Fruit fly (Drosophila melanogaster): ENCODE results near the gene rtet.

rtet gene

DNA sequence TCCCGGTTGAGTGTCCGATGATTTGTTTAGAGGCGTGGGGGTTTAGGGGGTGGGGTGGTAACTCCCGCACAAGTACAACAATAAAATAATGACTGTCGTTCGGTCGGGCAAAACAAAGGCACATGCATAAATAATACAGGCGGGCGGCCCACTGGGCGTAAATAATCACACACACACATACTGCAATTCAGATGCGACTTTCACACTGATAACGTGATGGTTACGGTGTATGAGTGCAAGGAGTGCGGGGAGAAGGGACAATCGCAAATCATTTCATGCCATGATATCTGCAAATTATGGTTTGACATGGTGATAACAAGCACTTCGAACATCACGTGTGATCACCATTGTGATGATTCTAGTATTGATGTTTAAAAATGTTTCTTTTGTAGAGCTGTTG, 41.8 kb downstream of the rtet start (continued):
- TF ChIP-seq CG10147 (GFP tag; optimal IDR thresholded peaks at IDR 0.05) (no peak), CG8944 (GFP tag; optimal IDR thresholded peaks at IDR 0.05) (no peak), en (GFP tag; optimal IDR thresholded peaks at IDR 0.05) (no peak), CG11560 (tag; IDR thresholded peaks at IDR 0.05) (no peak), crol (GFP tag; IDR thresholded peaks at IDR 0.05) (peak; percentile 61), CG3281 (GFP tag; optimal IDR thresholded peaks at IDR 0.05) (no peak), amos (GFP tag; IDR thresholded peaks at IDR 0.05; ENCODE audit: partially characterized antibody) (no peak), BtbVII (GFP tag; optimal IDR thresholded peaks at IDR 0.05) (no peak), Dek (tag; optimal IDR thresholded peaks at IDR 0.05) (no peak), CG10959 (GFP tag; IDR thresholded peaks at IDR 0.05) (no peak), jigr1 (GFP tag; IDR thresholded peaks at IDR 0.05) (no peak), CG10209 (GFP tag; optimal IDR thresholded peaks at IDR 0.05) (no peak), fu2 (GFP tag; optimal IDR thresholded peaks at IDR 0.05) (no peak), Blimp-1 (GFP tag; optimal IDR thresholded peaks at IDR 0.05) (no peak), CG7745 (tag; optimal IDR thresholded peaks at IDR 0.05) (no peak), CG7556 (GFP tag; optimal IDR thresholded peaks at IDR 0.05) (no peak), hkb (optimal IDR thresholded peaks at IDR 0.05) (no peak), hkb (GFP tag; IDR thresholded peaks at IDR 0.05) (no peak), CG15696 (tag; optimal IDR thresholded peaks at IDR 0.05) (no peak), Hr39 (optimal IDR thresholded peaks at IDR 0.05) (no peak), CG17359 (tag; optimal IDR thresholded peaks at IDR 0.05) (no peak), CG16815 (GFP tag; optimal IDR thresholded peaks at IDR 0.05) (no peak), CG16779 (GFP tag; IDR thresholded peaks at IDR 0.05) (no peak), CG7963 (GFP tag; IDR thresholded peaks at IDR 0.05; ENCODE audit: partially characterized antibody) (no peak), CG17912 (GFP tag; optimal IDR thresholded peaks at IDR 0.05) (no peak), Sox100B (GFP tag; optimal IDR thresholded peaks at IDR 0.05) (no peak), ab (GFP tag; optimal IDR thresholded peaks at IDR 0.05) (no peak), CG14860 (GFP tag; IDR thresholded peaks at IDR 0.05; ENCODE audit: partially characterized antibody) (no peak), CG6765 (GFP tag; optimal IDR thresholded peaks at IDR 0.05) (no peak), cg (GFP tag; optimal IDR thresholded peaks at IDR 0.05) (peak; percentile 7), CoRest (tag; optimal IDR thresholded peaks at IDR 0.05) (no peak), CG10979 (tag; optimal IDR thresholded peaks at IDR 0.05) (no peak), Jarid2 (GFP tag; optimal IDR thresholded peaks at IDR 0.05) (no peak), crc (GFP tag; optimal IDR thresholded peaks at IDR 0.05) (no peak), pum (GFP tag; optimal IDR thresholded peaks at IDR 0.05) (no peak), CG18599 (GFP tag; optimal IDR thresholded peaks at IDR 0.05) (no peak), bsh (GFP tag; optimal IDR thresholded peaks at IDR 0.05) (no peak), CG31365 (tag; optimal IDR thresholded peaks at IDR 0.05) (no peak), Lim3 (GFP tag; IDR thresholded peaks at IDR 0.05) (no peak)

- TF ChIP-seq Bteb2 (GFP tag; optimal IDR thresholded peaks at IDR 0.05) (peak; percentile 45), knrl (GFP tag; IDR thresholded peaks at IDR 0.05; ENCODE audit: partially characterized antibody) (no peak), gce (GFP tag; IDR thresholded peaks at IDR 0.05) (no peak; the same call in 2 of the 3 replicates), cg (GFP tag; optimal IDR thresholded peaks at IDR 0.05) (no peak), CG9609 (GFP tag; optimal IDR thresholded peaks at IDR 0.05) (peak; percentile 6), pho (GFP tag; optimal IDR thresholded peaks at IDR 0.05) (peak; percentile 62), HmgZ (tag; optimal IDR thresholded peaks at IDR 0.05) (peak; percentile 31), CG10209 (GFP tag; optimal IDR thresholded peaks at IDR 0.05) (peak; percentile 51), jumu (GFP tag; optimal IDR thresholded peaks at IDR 0.05) (no peak), fd64A (GFP tag; optimal IDR thresholded peaks at IDR 0.05) (no peak), CG3995 (GFP tag; optimal IDR thresholded peaks at IDR 0.05) (no peak), CG2678 (tag; optimal IDR thresholded peaks at IDR 0.05) (peak; percentile 80), nom (GFP tag; optimal IDR thresholded peaks at IDR 0.05) (no peak), Spps (tag; optimal IDR thresholded peaks at IDR 0.05) (no peak)
Observed at dm6 chr3R:21151090-21151870, 43.0 kb downstream of the rtet start.
